Fruit fly (Drosophila melanogaster) Kc167 (cell line): Measurements from ENCODE around the gene L2HGDH.

Source experiments
- h ChIP-seq: fragments of >200 bp; optimal IDR thresholded peaks from 3 replicates; lab custom pipeline; 2018; ENCODE audit warnings: missing external identifiers
- insv ChIP-seq: fragments of >200 bp; optimal IDR thresholded peaks from 3 replicates; lab custom pipeline; 2018; ENCODE audit warnings: missing external identifiers
- ttk ChIP-seq: sonication (Bioruptor generic); optimal IDR thresholded peaks from 2 replicates; lab custom pipeline; 2017; ENCODE audit warnings: missing external identifiers

DNA sequence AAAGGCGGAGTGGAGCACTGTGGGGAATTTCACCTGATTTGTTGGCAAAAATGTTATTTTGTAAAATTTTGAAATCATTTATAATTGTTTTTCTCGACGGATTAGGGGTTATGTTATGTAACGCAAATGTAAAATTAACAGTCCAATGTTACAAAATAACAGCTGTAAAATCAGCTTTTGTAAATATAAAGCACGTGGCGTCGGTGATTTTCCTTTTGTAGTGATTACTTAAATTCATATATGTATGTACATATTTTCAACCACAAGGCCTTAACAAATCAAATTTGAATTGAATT is 47.9 kb upstream of the L2HGDH start, which contains the start of gene CG15172:
- TF ChIP-seq h (lab: Kevin White, UChicago) = no peak
- TF ChIP-seq ttk (lab: Kevin White, UChicago) = no peak
- TF ChIP-seq insv = no peak
